Fruit fly (Drosophila melanogaster) whole organism, wandering third instar larva: ENCODE measurements around the gene CG14253.

Experiments used
- Dfd ChIP-seq: fragments of >200 bp; optimal IDR thresholded peaks from 2 replicates; lab custom pipeline; 2017; ENCODE audit warnings: missing biosample characterization, missing genetic modification characterization
- Myc ChIP-seq: fragments of >200 bp; optimal IDR thresholded peaks from 2 replicates; lab custom pipeline; 2017

DNA sequence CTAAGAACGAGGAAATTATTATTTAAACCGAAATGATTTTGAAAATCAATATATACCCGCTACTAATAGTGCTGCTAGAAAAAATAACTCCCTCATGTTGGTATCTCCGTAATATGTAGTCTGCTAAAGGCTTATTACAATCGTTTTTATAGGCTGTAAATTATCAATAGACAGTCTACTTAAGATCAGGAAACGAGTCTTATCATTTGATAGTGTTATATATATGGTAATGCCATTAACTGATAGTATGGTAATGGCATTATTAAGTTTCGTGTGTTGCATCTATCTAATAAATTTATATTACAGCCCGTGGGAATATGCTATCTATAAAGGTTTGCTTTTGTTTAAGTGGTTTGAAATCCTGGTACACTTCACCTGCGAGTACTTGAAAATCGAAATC lies 39.8 kb downstream of the CG14253 start, which contains the start of gene CG17192:
- TF ChIP-seq Myc (no peak), Dfd (GFP tag; lab: Kevin White, UChicago) (no peak)
